Fruit fly (Drosophila melanogaster) whole organism, adult: ENCODE measurements around the gene CG11109.

Experiments
- CG5204 ChIP-seq: fragments of 200-800 bp; sonication (Bioruptor generic); optimal IDR thresholded peaks from 2 replicates; lab custom pipeline; 2016; ENCODE audit warnings: missing biosample characterization, missing genetic modification characterization
- kay ChIP-seq: fragments of 200-800 bp; sonication (Bioruptor generic); peaks from one replicate; lab custom pipeline; 2016; ENCODE audit warnings: missing biosample characterization, missing genetic modification characterization, borderline replicate concordance

dm6 chr3L:22826236-22826635 is 45.8 kb upstream of the CG11109 start:
- no peak for TF ChIP-seq CG5204 (GFP tag; lab: Kevin White, UChicago)
- TF ChIP-seq kay (GFP tag; lab: Kevin White, UChicago): no peak
